Comparison of ENCODE assay signal across 2 worm cellular contexts in genomic region chrIII:8639188-8639795, ce11.
TF ChIP-seq lines count a peak whose summit lies in the region.

TSS of gene fip-1 (plus strand) at chrIII:8639745.

TF ChIP-seq in whole organism, L4 larva, 104 proteins besides CTCF, POLR2A, EP300 and RAD21 (continued from another document):
- peak; percentile 33 for TF ChIP-seq unc-130 (GFP tag; optimal IDR thresholded peaks at IDR 0.05; lab: Kevin White, UChicago)
- TF ChIP-seq ceh-44 (GFP tag; IDR thresholded peaks at IDR 0.05; lab: Robert Waterston, UW): 0 out of 2 replicates have a peak, but pooled peaks have one; percentile 49
- TF ChIP-seq madf-5 (GFP tag; IDR thresholded peaks at IDR 0.05; lab: Robert Waterston, UW): peak; percentile 40 to 69; a peak in 1 of 4 replicates
- peak; percentile 21 for TF ChIP-seq mep-1 (tag; optimal IDR thresholded peaks at IDR 0.05; lab: Kevin White, UChicago)
- peak; percentile 36 for TF ChIP-seq gei-8 (GFP tag; optimal IDR thresholded peaks at IDR 0.05; lab: Kevin White, UChicago)
- TF ChIP-seq hmg-1.1 (GFP tag; IDR thresholded peaks at IDR 0.05; lab: Robert Waterston, UW): peak; percentile 41
- TF ChIP-seq snpc-4 (tag; optimal IDR thresholded peaks at IDR 0.05; lab: Kevin White, UChicago): no peak
- peak; percentile 48; the same call in 1 of the 2 replicates for TF ChIP-seq nhr-42 (GFP tag; IDR thresholded peaks at IDR 0.05; lab: Robert Waterston, UW)
- TF ChIP-seq ZK337.2 (GFP tag; IDR thresholded peaks at IDR 0.05; lab: Robert Waterston, UW): peak; percentile 77
- TF ChIP-seq vab-7 (GFP tag; IDR thresholded peaks at IDR 0.05; lab: Robert Waterston, UW): peak; percentile 81
- peak; percentile 59 for TF ChIP-seq snpc-1.2 (GFP tag; IDR thresholded peaks at IDR 0.05; lab: Robert Waterston, UW)
- no peak for TF ChIP-seq spr-1 (tag; optimal IDR thresholded peaks at IDR 0.05; lab: Kevin White, UChicago)
- TF ChIP-seq lin-38 (GFP tag; IDR thresholded peaks at IDR 0.05; lab: Robert Waterston, UW): peak; percentile 73
- peak; percentile 26 for TF ChIP-seq nhr-102 (tag; optimal IDR thresholded peaks at IDR 0.05; lab: Kevin White, UChicago)
- peak; percentile 80 for TF ChIP-seq pha-4 (GFP tag; IDR thresholded peaks at IDR 0.05; lab: Robert Waterston, UW)
- TF ChIP-seq pha-4 (tag; optimal IDR thresholded peaks at IDR 0.05; lab: Kevin White, UChicago): no peak
- 0 out of 2 replicates have a peak, but pooled peaks have one; percentile 40 for TF ChIP-seq zfp-3 (GFP tag; conservative IDR thresholded peaks at IDR 0.05; lab: Robert Waterston, UW)
- no peak for TF ChIP-seq lin-39 (tag; optimal IDR thresholded peaks at IDR 0.05; lab: Kevin White, UChicago)
- peak; percentile 15 for TF ChIP-seq rbr-2 (tag; optimal IDR thresholded peaks at IDR 0.05; lab: Kevin White, UChicago)
- peak; percentile 37 for TF ChIP-seq dve-1 (tag; optimal IDR thresholded peaks at IDR 0.05; lab: Kevin White, UChicago; ENCODE audit: insufficient read depth)
- TF ChIP-seq ceh-20 (GFP tag; IDR thresholded peaks at IDR 0.05; lab: Robert Waterston, UW): peak; percentile 51; the same call in 1 of the 2 replicates
- TF ChIP-seq aha-1 (tag; lab: Kevin White, UChicago): peak; percentile 92
- TF ChIP-seq arid-1 (GFP tag; conservative IDR thresholded peaks at IDR 0.05; lab: Robert Waterston, UW): peak; percentile 72
- TF ChIP-seq mdt-29 (GFP tag; IDR thresholded peaks at IDR 0.05; lab: Robert Waterston, UW): no peak
- no peak for TF ChIP-seq Y75B8A.6 (GFP tag; IDR thresholded peaks at IDR 0.05; lab: Robert Waterston, UW)
- TF ChIP-seq daf-12 (tag; optimal IDR thresholded peaks at IDR 0.05; lab: Kevin White, UChicago): no peak

TF ChIP-seq in whole organism, young adult, 124 proteins besides CTCF, POLR2A, EP300 and RAD21 (continued from another document):
- TF ChIP-seq ama-1 (optimal IDR thresholded peaks at IDR 0.05; lab: Kevin White, UChicago) (no peak), ama-1 (GFP tag; optimal IDR thresholded peaks at IDR 0.05; lab: Kevin White, UChicago) (peak in 1 of 2 experiments; percentile 87), rec-8 (tag; optimal IDR thresholded peaks at IDR 0.05; lab: Kevin White, UChicago) (peak; percentile 47 to 79), die-1 (tag; optimal IDR thresholded peaks at IDR 0.05; lab: Kevin White, UChicago) (peak; percentile 83), mel-28 (tag; optimal IDR thresholded peaks at IDR 0.05; lab: Kevin White, UChicago; ENCODE audit: borderline replicate concordance) (no peak), repo-1 (tag; optimal IDR thresholded peaks at IDR 0.05; lab: Kevin White, UChicago) (peak; percentile 61), bed-1 (GFP tag; IDR thresholded peaks at IDR 0.05; lab: Robert Waterston, UW) (0 out of 2 replicates have a peak, but pooled peaks have one; percentile 71), lin-26 (GFP tag; IDR thresholded peaks at IDR 0.05; lab: Robert Waterston, UW) (peak; percentile 92), madf-6 (GFP tag; IDR thresholded peaks at IDR 0.05; lab: Robert Waterston, UW) (peak; percentile 68; the same call in 1 of the 2 replicates), sea-2 (GFP tag; IDR thresholded peaks at IDR 0.05; lab: Robert Waterston, UW) (no peak), nhr-179 (tag; optimal IDR thresholded peaks at IDR 0.05; lab: Kevin White, UChicago) (no peak), lin-54 (GFP tag; optimal IDR thresholded peaks at IDR 0.05; lab: Kevin White, UChicago) (peak; percentile 60), mes-4 (tag; optimal IDR thresholded peaks at IDR 0.05; lab: Kevin White, UChicago) (peak; percentile 53), attf-3 (GFP tag; conservative IDR thresholded peaks at IDR 0.05; lab: Robert Waterston, UW) (peak; percentile 41; the same call in 1 of the 2 replicates), lin-35 (GFP tag; optimal IDR thresholded peaks at IDR 0.05; lab: Kevin White, UChicago) (peak in 1 of 3 experiments; percentile 45), F33H1.4 (GFP tag; IDR thresholded peaks at IDR 0.05; lab: Robert Waterston, UW) (peak; percentile 27; the same call in 1 of the 2 replicates), let-607 (tag; optimal IDR thresholded peaks at IDR 0.05; lab: Kevin White, UChicago) (peak in 1 of 2 experiments; percentile 16), F23B12.7 (tag; optimal IDR thresholded peaks at IDR 0.05; lab: Kevin White, UChicago; ENCODE audit: insufficient read depth) (peak; percentile 59), snpc-3.4 (tag; optimal IDR thresholded peaks at IDR 0.05; lab: Kevin White, UChicago) (peak; percentile 58)
